Worm (Caenorhabditis elegans): ENCODE data around the gene F48E8.4.

- no peak for TF ChIP-seq drap-1 (GFP tag; optimal IDR thresholded peaks at IDR 0.05)
- no peak for TF ChIP-seq lsy-2 (tag; optimal IDR thresholded peaks at IDR 0.05)
- TF ChIP-seq unc-62 (GFP tag; optimal IDR thresholded peaks at IDR 0.05), result no peak
- no peak for TF ChIP-seq nhr-76 (tag; optimal IDR thresholded peaks at IDR 0.05)
- no peak for TF ChIP-seq nhr-237 (tag; optimal IDR thresholded peaks at IDR 0.05)
- TF ChIP-seq ztf-11 (tag; optimal IDR thresholded peaks at IDR 0.05), result no peak
- no peak for TF ChIP-seq sptf-1 (tag; optimal IDR thresholded peaks at IDR 0.05)
- TF ChIP-seq mab-5 (tag; optimal IDR thresholded peaks at IDR 0.05), result no peak
- no peak for TF ChIP-seq ceh-43 (GFP tag; optimal IDR thresholded peaks at IDR 0.05)
- TF ChIP-seq lin-13 (tag; optimal IDR thresholded peaks at IDR 0.05), result no peak
- TF ChIP-seq elt-3 (tag; optimal IDR thresholded peaks at IDR 0.05), result no peak
- no peak for TF ChIP-seq nhr-2 (tag; optimal IDR thresholded peaks at IDR 0.05)
- no peak for TF ChIP-seq unc-39 (tag; optimal IDR thresholded peaks at IDR 0.05)
- TF ChIP-seq nhr-12 (tag; optimal IDR thresholded peaks at IDR 0.05), result no peak
These were observed 26.2 kb downstream of the F48E8.4 start for ce11 chrIII:5479493-5480167.
